Worm (Caenorhabditis elegans): ENCODE measurements around the gene cup-16.
A peak's percentile ranks its signal among the peaks of the same experiment; 100 is the strongest.

Gene cup-16

DNA sequence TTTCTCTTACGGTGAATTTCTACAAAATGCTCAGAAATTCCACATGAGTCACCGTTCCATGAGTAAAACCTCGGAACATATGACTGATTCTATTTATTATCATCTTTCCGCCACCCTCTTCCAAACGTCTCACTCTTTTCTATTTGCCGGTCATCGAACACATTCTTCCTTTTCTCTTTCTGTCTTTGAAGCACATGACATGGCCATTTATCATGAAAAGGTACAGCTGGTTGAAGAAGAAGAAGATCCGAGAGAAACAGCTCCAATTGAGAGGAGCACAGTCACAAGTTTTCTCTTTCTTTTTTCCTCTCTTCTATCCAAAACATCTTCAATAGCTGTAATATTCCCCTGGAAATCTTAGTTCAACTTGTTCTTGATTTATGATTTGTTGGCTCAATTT, at the start of gene cup-16:
Gene cup-16, plus strand, starts transcription at position 132 of the 400 bp plus-strand sequence.
- TF ChIP-seq ceh-2 (tag; optimal IDR thresholded peaks at IDR 0.05) (no peak), lin-11 (tag; optimal IDR thresholded peaks at IDR 0.05) (no peak), madf-2 (tag; optimal IDR thresholded peaks at IDR 0.05) (no peak), npax-4 (tag; optimal IDR thresholded peaks at IDR 0.05) (no peak), C38D4.7 (GFP tag; optimal IDR thresholded peaks at IDR 0.05) (no peak), ceh-22 (tag; optimal IDR thresholded peaks at IDR 0.05) (no peak), ztf-16 (tag; optimal IDR thresholded peaks at IDR 0.05) (no peak), sdc-2 (tag; optimal IDR thresholded peaks at IDR 0.05) (no peak), odd-2 (tag; optimal IDR thresholded peaks at IDR 0.05) (no peak), ama-1 (optimal IDR thresholded peaks at IDR 0.05) (no peak), zip-5 (tag; optimal IDR thresholded peaks at IDR 0.05) (no peak), ceh-9 (tag; optimal IDR thresholded peaks at IDR 0.05) (no peak), ceh-18 (tag; optimal IDR thresholded peaks at IDR 0.05) (no peak), ttx-3 (tag; optimal IDR thresholded peaks at IDR 0.05) (no peak), nfya-1 (tag; optimal IDR thresholded peaks at IDR 0.05) (no peak)

DNA sequence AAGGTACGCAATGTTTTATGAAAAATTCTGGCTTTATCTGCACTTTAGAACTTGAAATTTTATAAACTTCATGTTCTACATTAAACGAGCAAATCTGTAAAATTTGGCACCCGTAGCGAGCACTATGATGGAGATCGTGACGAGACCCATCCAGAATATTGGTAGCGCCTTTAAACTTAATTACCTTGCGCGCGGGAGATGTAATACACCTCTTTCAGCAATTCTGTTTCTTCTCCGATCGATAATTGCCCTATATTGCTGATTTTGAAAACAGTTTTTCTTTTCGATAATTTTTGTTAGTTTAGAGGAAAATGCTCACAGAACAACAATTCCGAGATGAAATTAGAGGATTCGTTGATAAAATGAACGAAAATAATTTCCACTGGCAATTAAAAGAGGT, 48.1 kb upstream of the cup-16 start, which contains the start of gene atg-10:
Gene atg-10, plus strand, starts transcription at position 301 of the 400 bp plus-strand sequence.
- TF ChIP-seq ceh-24 (tag; optimal IDR thresholded peaks at IDR 0.05) (no peak), npax-4 (tag; optimal IDR thresholded peaks at IDR 0.05) (no peak), ztf-16 (tag; optimal IDR thresholded peaks at IDR 0.05) (no peak), hlh-6 (tag; optimal IDR thresholded peaks at IDR 0.05) (no peak), ceh-18 (tag; optimal IDR thresholded peaks at IDR 0.05) (no peak)

DNA sequence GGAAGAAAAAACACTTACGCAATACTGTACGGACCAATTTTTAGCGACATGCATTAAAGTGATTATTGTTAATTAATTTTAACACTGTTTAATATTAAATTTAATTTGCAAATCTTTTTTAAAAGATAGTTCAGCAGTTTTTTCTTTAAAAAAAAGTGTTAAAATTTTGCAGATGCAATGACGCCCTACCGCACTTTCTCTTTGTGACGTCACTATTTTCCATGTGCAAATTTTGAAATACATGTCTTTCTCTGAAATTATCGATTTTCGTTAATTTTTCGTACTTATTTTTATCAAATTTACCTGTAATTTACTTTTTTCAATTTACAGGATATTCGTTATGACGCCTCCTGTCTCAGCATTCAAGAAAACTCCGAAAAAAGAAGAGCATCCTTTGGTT, 45.4 kb upstream of the cup-16 start, which contains the start of the genes piga-1 and eif-2Bepsilon:
Gene piga-1, minus strand, starts transcription at position 174 of the 400 bp plus-strand sequence.
Gene eif-2Bepsilon, plus strand, starts transcription at position 331 of the 400 bp plus-strand sequence.
- TF ChIP-seq tbx-2 (tag; optimal IDR thresholded peaks at IDR 0.05), result no peak
- no peak for TF ChIP-seq nhr-11 (tag; optimal IDR thresholded peaks at IDR 0.05)
- TF ChIP-seq unc-42 (tag; optimal IDR thresholded peaks at IDR 0.05), result peak; percentile 0
- TF ChIP-seq ceh-48 (tag; optimal IDR thresholded peaks at IDR 0.05), result peak; percentile 40

DNA sequence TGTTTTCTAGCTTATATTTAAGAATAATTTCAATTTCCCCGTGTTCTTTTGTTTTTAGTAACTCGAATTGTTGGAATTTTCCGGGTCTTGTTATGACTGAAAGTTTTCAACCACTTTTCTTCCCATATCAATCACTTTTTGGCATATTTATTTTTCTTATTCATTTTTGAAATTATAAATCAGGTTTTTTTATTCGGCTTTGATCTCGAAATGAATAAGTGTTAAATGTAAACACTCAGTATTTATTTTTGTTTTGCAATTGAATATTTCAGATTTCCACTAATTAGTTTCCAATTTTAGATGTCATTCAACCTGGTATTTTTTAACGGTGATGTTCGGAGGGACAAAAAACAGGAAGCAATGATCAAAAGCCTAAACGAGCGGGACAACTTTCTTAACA, 42.4 kb upstream of the cup-16 start, which contains the start of gene etc-1:
Gene etc-1, plus strand, starts transcription at position 301 of the 400 bp plus-strand sequence.
- no peak for TF ChIP-seq ceh-45 (GFP tag; IDR thresholded peaks at IDR 0.05)

DNA sequence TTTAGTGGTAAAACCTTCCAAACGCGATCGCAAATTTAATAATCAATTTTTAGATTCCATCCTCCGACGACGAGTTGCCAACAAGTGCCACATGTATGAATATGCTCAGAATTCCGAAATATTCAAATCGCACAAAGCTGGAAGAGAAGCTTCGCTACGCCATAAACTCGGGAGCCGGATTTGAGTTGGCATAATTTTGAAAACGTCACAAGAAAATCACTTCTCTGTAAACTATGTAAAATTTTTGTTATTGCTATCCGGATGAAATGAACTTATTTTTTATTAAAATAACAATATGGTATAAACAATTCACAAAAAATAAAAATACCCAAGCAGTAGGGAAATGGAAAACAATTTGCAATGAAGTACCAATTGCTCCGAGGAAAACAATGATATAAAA, 38.1 kb upstream of the cup-16 start:
- TF ChIP-seq ceh-19 (GFP tag; optimal IDR thresholded peaks at IDR 0.05), result no peak
- no peak for TF ChIP-seq unc-86 (tag; optimal IDR thresholded peaks at IDR 0.05)
- TF ChIP-seq pha-2 (tag; optimal IDR thresholded peaks at IDR 0.05), result no peak
- no peak for TF ChIP-seq Y22D7AL.16 (tag; optimal IDR thresholded peaks at IDR 0.05)
- no peak for TF ChIP-seq ceh-14 (tag; optimal IDR thresholded peaks at IDR 0.05)

DNA sequence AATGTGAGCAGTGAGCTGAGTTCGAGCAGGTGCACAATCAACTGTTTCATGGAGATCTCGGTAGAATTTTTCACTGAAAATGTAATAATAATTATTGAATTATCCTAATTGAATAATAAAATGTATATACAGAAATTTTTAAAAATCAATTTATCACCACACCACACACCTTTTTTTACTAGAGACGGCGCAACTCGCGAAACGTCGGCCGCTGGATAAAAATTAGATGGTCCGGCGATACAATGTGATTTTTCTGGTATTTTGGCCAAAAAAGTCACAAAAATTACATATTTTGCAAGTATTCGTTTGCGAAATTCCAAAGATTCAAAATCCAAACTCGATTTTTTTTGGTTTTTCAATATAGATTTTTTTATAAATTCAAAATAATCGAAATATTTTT, 36.1 kb upstream of the cup-16 start:
- TF ChIP-seq dve-1 (tag; optimal IDR thresholded peaks at IDR 0.05), result no peak
- TF ChIP-seq C38D4.7 (GFP tag; optimal IDR thresholded peaks at IDR 0.05), result no peak
- no peak for TF ChIP-seq fax-1 (tag; optimal IDR thresholded peaks at IDR 0.05)
- TF ChIP-seq ceh-14 (tag; optimal IDR thresholded peaks at IDR 0.05), result no peak
- no peak for TF ChIP-seq tbx-2 (tag; optimal IDR thresholded peaks at IDR 0.05)
- no peak for TF ChIP-seq gmeb-2 (tag; optimal IDR thresholded peaks at IDR 0.05)
- TF ChIP-seq unc-3 (GFP tag; conservative IDR thresholded peaks at IDR 0.05), result no peak
- TF ChIP-seq unc-3 (tag; optimal IDR thresholded peaks at IDR 0.05), result no peak
- no peak for TF ChIP-seq unc-55 (GFP tag; optimal IDR thresholded peaks at IDR 0.05)
- TF ChIP-seq pha-2 (tag; optimal IDR thresholded peaks at IDR 0.05), result no peak
- no peak for TF ChIP-seq tbx-7 (tag; optimal IDR thresholded peaks at IDR 0.05)
- no peak for TF ChIP-seq hlh-15 (tag; optimal IDR thresholded peaks at IDR 0.05)
- no peak for TF ChIP-seq ceh-24 (tag; optimal IDR thresholded peaks at IDR 0.05)
- TF ChIP-seq ama-1 (optimal IDR thresholded peaks at IDR 0.05), result no peak

Measured in whole organism, late embryonic.